Worm (Caenorhabditis elegans) whole organism, L1 larva: ENCODE measurements around the gene W04E12.4.

Experiments used
- aly-2 ChIP-seq: fragments of 150-350 bp; optimal IDR thresholded peaks from 2 replicates; lab custom pipeline; 2014; ENCODE audit warnings: missing biosample characterization, missing genetic modification characterization
- dpl-1 ChIP-seq, 3 experiments: fragments of 150-350 bp in 2 of 3; sonication (generic microtip) in 1 of 3; optimal IDR thresholded peaks; 2 replicates each; lab custom pipeline; 2014 to 2017; ENCODE audit warnings: missing biosample characterization in 3 of 3, missing genetic modification characterization in 3 of 3, missing genetic modification reagents in 3 of 3
- elt-2 ChIP-seq: sonication (generic microtip); optimal IDR thresholded peaks from 2 replicates; lab custom pipeline; 2016; ENCODE audit warnings: missing genetic modification characterization, mild to moderate bottlenecking, inconsistent platforms, missing compliant biosample characterization, missing genetic modification reagents
- ets-5 ChIP-seq: fragments of 200-800 bp; sonication (Bioruptor generic); IDR thresholded peaks from 2 replicates; pipeline ENCODE4 v1.3.6; 2022; ENCODE audit warnings: missing genetic modification characterization, missing compliant biosample characterization
- hlh-4 ChIP-seq: sonication (generic microtip); optimal IDR thresholded peaks from 2 replicates; lab custom pipeline; 2016; ENCODE audit warnings: mild to moderate bottlenecking, missing genetic modification characterization, missing compliant biosample characterization
- lir-3 ChIP-seq: sonication (generic microtip); optimal IDR thresholded peaks from 2 replicates; lab custom pipeline; 2016; ENCODE audit warnings: mild to moderate bottlenecking, missing genetic modification characterization, moderate library complexity, missing compliant biosample characterization; ENCODE audit not compliant: poor library complexity
- nhr-77 ChIP-seq: fragments of 150-350 bp; optimal IDR thresholded peaks from 2 replicates; lab custom pipeline; 2014; ENCODE audit warnings: missing biosample characterization, missing genetic modification characterization
- zag-1 ChIP-seq: fragments of 150-350 bp; optimal IDR thresholded peaks from 2 replicates; lab custom pipeline; 2014; ENCODE audit warnings: missing biosample characterization, missing genetic modification characterization
- ztf-4 ChIP-seq: fragments of 150-350 bp; optimal IDR thresholded peaks from 2 replicates; lab custom pipeline; 2014; ENCODE audit warnings: missing biosample characterization, missing genetic modification characterization

- TF ChIP-seq aly-2 (tag; lab: Kevin White, UChicago) (no peak), ets-5 (no peak), ztf-4 (tag; lab: Kevin White, UChicago) (no peak), elt-2 (tag; lab: Kevin White, UChicago) (no peak), lir-3 (no peak), hlh-4 (tag; lab: Kevin White, UChicago) (no peak), zag-1 (tag; lab: Kevin White, UChicago) (no peak), nhr-77 (tag; lab: Kevin White, UChicago) (no peak), dpl-1 (GFP tag; optimal IDR thresholded peaks at IDR 0.05; lab: Kevin White, UChicago) (no peak)
Observed at ce11 chrV:19783829-19784228, 40.4 kb downstream of the W04E12.4 start, which contains the start of gene srt-45.
